Fruit fly (Drosophila melanogaster): ENCODE data around the gene CG17187.

CG17187 gene

DNA sequence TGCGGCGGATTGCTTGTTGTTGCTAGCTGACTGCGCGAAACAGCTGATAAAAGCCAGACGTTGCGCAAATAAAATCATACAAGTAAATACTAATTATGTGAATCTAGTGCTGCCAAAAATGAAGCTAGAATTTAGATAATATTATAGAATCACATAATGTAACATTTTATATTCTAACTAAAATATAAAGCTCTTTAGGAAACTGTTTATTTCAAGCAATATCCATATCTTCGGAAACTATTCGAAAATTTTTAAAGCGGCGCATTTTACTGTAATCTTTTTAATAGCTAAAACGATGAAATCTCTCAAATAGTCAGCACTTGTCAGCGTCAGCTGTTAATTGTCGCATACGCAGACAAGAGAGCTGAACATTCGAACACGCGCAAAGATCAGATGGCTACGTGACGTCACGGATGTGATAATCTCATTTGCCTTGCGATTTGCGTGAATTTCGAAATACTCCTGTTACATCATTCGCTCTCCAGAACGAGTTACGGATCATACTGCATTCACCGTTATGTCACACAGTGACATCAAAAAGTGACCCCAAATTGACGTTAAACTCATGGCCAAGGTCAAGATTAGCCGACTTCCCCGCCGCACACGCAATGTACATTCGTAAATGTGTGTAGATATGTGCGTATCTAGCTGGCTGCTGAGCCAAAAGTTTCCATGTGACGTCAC is 11.5 kb upstream of the CG17187 start:
- TF ChIP-seq insv (optimal IDR thresholded peaks at IDR 0.05): no peak

DNA sequence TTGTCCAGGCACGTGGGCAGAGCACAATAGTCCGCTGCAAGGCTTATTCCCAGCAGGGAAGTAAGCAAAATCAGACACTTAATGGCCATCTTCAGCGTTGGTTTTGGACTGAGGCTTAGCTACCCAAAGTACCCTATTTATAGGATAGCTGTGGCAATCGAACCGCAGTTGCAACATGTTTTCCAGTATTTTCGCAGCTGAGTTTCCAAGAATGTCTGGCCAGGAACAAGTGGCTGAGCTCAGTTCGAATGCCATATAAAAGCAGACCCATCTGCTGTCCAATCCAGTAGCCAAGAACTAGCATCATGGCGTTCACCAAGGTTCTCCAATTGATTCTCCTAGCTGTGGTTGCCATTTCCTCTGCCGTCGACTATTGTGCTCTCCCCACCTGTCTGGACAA is 9.2 kb upstream of the CG17187 start, which contains the start of the genes scpr-B and scpr-A:
Gene scpr-B (minus strand): TSS at position 101 of the 400 bp plus-strand sequence.
Gene scpr-A (plus strand): TSS at position 293 of the 400 bp plus-strand sequence.
- TF ChIP-seq Myc (optimal IDR thresholded peaks at IDR 0.05) (no peak), ttk (optimal IDR thresholded peaks at IDR 0.05) (no peak), psq (optimal IDR thresholded peaks at IDR 0.05) (no peak), insv (optimal IDR thresholded peaks at IDR 0.05) (no peak), Sin3A (optimal IDR thresholded peaks at IDR 0.05) (no peak), h (optimal IDR thresholded peaks at IDR 0.05) (no peak)

DNA sequence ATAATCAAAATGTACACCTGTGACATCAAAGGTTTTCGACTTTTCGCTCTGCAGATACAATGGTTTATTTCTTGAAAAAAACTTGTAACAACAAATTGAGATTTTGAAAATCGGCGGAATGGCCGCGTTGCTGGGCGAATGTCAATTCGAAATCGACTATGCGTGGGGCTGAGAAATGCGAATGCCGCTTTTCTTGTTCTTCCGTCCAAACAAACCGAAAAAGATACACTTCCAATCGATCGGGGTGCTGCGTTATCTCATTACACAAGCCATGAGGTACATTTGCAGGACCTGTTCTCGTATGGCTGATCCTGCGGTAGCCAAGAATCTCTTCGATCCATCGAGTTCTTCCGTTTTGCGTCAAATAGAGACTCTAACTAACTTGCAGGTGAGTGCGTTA is 5.9 kb upstream of the CG17187 start, which contains the start of gene CG31388:
Gene CG31388 (plus strand): TSS at position 218 of the 400 bp plus-strand sequence.
- no peak for TF ChIP-seq Myc (optimal IDR thresholded peaks at IDR 0.05)
- no peak for TF ChIP-seq Sin3A (optimal IDR thresholded peaks at IDR 0.05)
- TF ChIP-seq psq (optimal IDR thresholded peaks at IDR 0.05): no peak
- TF ChIP-seq h (optimal IDR thresholded peaks at IDR 0.05): no peak
- no peak for TF ChIP-seq ttk (optimal IDR thresholded peaks at IDR 0.05)
- TF ChIP-seq insv (optimal IDR thresholded peaks at IDR 0.05): no peak

DNA sequence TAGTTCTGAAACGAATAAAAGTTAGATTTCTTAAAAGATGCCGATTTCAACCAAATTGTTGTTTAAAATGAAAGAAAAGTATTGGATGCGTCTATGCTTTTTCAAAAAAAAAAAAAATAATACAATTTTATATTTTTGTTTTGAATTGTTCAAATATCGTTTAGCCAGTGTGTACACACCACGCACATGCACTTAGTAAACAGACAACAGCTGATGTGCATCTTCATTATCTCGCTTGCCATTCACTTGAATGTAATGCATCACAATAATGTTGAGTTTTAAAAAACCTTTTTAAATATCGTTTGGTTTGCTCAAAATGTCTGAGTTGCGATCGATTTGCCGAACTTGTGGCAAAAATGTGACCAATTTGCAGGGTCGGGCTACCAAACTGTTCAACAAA is 4.4 kb upstream of the CG17187 start, which contains the start of gene CG31441:
Gene CG31441 (plus strand): TSS at position 246 of the 400 bp plus-strand sequence.
- TF ChIP-seq psq (optimal IDR thresholded peaks at IDR 0.05) (no peak), ttk (optimal IDR thresholded peaks at IDR 0.05) (no peak), Sin3A (optimal IDR thresholded peaks at IDR 0.05) (no peak), insv (optimal IDR thresholded peaks at IDR 0.05) (no peak), h (optimal IDR thresholded peaks at IDR 0.05) (no peak), Myc (optimal IDR thresholded peaks at IDR 0.05) (no peak)

DNA sequence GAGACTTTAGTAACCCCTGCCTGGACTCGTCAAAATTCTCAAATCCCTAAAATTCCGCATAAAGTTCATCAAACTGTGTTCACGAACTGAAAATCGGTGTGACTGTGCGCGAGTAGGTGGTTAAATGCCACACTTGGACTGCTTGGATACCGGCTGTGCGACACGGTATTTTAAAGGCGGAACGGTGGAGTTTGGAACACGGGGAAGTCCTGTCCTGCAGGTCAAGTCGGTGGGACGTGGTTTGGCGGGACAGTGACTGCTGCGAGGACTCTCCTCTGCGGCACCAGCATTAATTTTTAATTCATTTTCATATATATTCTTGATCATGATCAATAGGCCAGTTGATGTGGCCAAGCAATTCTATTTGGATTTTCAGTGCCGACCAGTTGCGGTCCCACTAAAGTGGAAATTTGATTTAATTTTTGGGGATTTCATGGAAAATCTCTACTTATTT is 3.3 kb upstream of the CG17187 start, which contains the start of the genes Arfip and CG17721:
Gene Arfip (minus strand): TSS at position 96 of the 454 bp plus-strand sequence.
Gene CG17721 (plus strand): TSS at position 223 of the 454 bp plus-strand sequence.
- TF ChIP-seq psq (optimal IDR thresholded peaks at IDR 0.05) (no peak), insv (optimal IDR thresholded peaks at IDR 0.05) (no peak), h (optimal IDR thresholded peaks at IDR 0.05) (no peak)

DNA sequence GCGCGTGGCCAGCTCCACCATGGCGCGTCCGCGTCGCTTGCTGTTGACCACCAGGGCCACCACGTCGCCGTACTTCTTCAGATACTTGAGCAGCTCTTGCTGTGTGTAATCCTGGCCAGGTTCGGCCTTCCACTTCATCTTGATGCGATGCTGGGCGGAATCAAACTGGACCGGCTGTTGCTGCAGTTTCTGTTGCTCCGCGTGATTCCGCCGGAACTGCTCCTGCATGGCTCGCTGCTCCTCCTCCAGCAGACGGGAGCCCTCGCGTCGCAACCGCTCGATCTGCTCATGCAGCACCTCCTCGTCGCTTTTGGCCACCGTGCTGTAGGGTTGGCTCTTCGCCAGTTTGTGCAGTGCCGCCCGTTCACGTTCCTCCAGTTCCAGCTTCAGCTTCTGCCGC is 642 bp downstream of the CG17187 start:
- peak; percentile 67 for TF ChIP-seq ttk (optimal IDR thresholded peaks at IDR 0.05)
- no peak for TF ChIP-seq psq (optimal IDR thresholded peaks at IDR 0.05)

DNA sequence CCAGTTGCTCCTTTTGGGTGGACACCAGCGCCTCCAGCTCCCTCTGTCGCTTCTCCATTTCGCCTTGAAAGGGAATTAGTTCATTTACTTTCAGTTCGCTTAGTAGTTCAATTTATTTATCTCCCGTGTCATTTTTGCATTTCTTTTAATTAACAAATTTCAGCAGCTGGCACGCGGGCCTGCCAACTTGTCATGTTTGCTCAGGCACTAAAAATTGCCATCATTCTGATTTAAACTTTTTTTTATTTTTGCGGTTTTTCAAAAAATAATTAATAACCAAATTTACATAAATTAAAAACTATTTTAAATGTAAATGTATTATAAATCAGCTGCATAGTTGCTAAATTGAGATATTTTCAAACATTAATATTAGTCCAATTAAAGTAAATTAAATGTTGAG is 1.3 kb downstream of the CG17187 start, which contains the start of gene GCC88:
Gene GCC88 (minus strand): TSS at position 209 of the 400 bp plus-strand sequence.
- TF ChIP-seq h (optimal IDR thresholded peaks at IDR 0.05) (no peak), Myc (optimal IDR thresholded peaks at IDR 0.05) (no peak)

DNA sequence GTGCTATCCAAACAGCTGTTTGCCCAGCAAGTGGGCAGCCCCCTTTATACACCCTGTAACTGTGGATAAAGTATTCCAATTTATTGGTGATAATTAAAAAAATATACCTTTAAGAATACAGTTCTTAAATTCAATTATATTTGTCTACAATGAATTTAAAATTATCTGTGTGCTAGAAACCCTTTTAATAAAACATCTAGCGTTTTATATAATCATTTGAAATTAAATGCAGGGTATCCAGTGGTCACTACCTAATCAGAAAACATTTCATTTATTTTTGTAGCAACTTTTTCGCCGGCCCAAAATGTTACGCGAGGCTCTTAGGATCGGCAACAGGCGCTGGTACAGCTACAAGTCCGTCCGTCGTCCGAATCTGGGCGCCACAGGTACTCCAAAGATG is 5.2 kb downstream of the CG17187 start, which contains the start of gene CG17726:
Gene CG17726 (plus strand): TSS at position 267 of the 400 bp plus-strand sequence.
- no peak for TF ChIP-seq Myc (optimal IDR thresholded peaks at IDR 0.05)

DNA sequence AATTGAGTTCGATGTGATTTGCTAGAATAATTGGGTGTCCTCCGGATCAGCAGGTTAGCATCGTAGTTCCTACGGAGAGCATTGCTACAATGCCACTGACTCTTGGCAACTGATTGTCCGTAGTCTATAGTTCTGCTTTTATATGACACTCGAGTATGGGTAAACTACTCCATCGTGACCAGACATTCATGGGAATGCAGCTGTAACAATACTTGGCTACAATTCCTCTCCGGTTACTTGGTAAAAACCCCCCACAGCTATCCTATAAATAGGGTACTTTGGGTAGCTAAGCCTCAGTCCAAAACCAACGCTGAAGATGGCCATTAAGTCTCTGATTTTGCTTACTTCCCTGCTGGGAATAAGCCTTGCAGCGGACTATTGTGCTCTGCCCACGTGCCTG is 6.5 kb downstream of the CG17187 start, which contains the start of gene scpr-C:
Gene scpr-C (plus strand): TSS at position 301 of the 400 bp plus-strand sequence.
- TF ChIP-seq psq (optimal IDR thresholded peaks at IDR 0.05) (no peak), Sin3A (optimal IDR thresholded peaks at IDR 0.05) (no peak)

DNA sequence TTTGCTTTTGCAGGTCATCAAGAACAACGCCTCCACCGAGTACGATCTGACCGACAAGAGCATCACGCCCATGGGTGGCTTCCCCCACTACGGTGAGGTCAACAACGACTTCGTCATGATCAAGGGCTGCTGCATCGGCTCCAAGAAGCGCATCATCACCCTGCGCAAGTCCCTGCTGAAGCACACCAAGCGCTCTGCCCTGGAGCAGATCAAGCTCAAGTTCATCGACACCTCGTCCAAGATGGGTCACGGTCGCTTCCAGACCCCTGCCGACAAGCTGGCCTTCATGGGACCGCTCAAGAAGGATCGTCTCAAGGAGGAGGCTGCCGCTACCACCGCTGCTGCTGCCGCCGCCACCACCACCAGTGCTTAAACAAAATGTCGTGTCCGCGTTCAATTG is 7.2 kb downstream of the CG17187 start:
- TF ChIP-seq Myc (optimal IDR thresholded peaks at IDR 0.05): no peak
- no peak for TF ChIP-seq psq (optimal IDR thresholded peaks at IDR 0.05)
- TF ChIP-seq Sin3A (optimal IDR thresholded peaks at IDR 0.05): no peak
- no peak for TF ChIP-seq ttk (optimal IDR thresholded peaks at IDR 0.05)
- no peak for TF ChIP-seq insv (optimal IDR thresholded peaks at IDR 0.05)

DNA sequence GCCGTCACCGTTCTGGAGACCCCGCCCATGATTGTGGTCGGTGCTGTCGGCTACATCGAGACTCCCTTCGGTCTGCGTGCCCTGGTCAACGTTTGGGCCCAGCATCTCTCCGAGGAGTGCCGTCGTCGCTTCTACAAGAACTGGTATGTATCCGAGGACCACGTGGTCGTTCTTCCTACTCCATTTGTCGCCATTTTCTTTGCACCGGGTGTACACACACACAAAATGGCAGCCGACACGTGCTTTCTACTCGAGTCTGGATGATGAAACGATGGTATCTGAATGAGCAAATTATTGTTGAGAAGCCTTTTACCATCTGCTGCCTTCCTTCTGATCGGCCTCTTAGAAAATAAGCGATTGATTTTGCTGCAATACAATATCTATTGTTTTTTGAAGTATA is 9.1 kb downstream of the CG17187 start:
- TF ChIP-seq Sin3A (optimal IDR thresholded peaks at IDR 0.05) (no peak), ttk (optimal IDR thresholded peaks at IDR 0.05) (no peak), psq (optimal IDR thresholded peaks at IDR 0.05) (no peak), insv (optimal IDR thresholded peaks at IDR 0.05) (no peak), Myc (optimal IDR thresholded peaks at IDR 0.05) (no peak), h (optimal IDR thresholded peaks at IDR 0.05) (no peak)

DNA sequence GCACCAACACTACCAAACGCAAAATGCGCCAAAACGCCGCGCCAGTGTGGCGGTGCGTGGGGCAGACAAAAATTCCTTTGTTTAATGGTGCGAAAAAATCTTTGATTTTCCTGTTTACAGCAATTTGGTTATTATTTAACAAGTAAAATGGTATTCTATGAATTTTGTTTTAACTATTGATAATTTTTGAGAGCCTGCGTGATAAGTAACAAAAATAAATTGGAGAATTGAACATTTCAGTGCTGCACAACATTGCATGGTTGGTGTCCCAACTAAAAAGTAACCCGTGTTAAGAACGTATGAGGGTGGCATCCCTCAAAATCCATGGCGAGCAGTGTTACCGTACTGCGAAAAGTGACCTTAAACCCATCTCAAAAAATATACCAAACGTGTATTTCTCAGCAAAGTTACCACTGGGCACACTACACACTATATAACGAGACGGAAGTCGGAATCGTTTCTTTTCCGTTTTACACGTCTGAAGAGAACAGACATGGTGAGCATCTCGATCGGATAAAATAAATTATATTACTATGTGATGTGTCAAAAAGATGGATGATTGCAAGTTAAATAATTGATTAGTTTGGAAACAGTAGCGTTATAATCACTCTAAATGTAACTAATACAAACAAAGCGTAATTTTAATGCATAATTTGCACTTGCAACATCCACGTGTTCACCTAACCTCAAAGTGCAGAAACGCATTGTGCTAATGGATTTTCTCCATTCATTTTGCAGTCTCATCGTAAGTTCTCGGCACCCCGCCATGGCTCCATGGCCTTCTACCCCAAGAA is 10.0 kb downstream of the CG17187 start, which contains the start of the genes CG6693 and RpL3:
Gene CG6693 (minus strand): TSS at position 203 of the 794 bp plus-strand sequence.
Gene RpL3 (plus strand): TSS at position 458 of the 794 bp plus-strand sequence.
- TF ChIP-seq Sin3A (optimal IDR thresholded peaks at IDR 0.05): no peak
- TF ChIP-seq ttk (optimal IDR thresholded peaks at IDR 0.05): no peak
- TF ChIP-seq h (optimal IDR thresholded peaks at IDR 0.05): no peak
- TF ChIP-seq psq (optimal IDR thresholded peaks at IDR 0.05): no peak
- no peak for TF ChIP-seq Myc (optimal IDR thresholded peaks at IDR 0.05)
- no peak for TF ChIP-seq insv (optimal IDR thresholded peaks at IDR 0.05)

DNA sequence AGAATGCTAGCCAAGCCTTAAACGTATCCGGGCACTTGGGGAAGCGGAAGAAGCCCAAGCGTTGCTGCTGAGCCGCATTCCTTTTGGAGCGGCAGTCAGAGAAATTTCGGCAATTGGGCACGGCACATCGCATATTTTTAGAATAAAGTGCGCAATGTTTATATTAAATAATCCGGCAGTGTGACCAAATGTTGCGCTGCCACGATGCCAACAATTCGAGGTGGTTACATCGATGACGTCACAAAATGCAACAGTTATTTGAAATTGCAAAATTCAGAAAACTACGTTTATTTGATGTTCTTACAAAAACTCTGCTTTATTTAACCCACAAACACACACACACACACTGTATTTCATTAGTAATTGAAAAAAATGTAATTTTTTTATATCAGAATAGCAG is 11.8 kb downstream of the CG17187 start, which contains the start of gene CG6689:
Gene CG6689 (minus strand): TSS at position 182 of the 400 bp plus-strand sequence.
- no peak for TF ChIP-seq Myc (optimal IDR thresholded peaks at IDR 0.05)
- TF ChIP-seq Sin3A (optimal IDR thresholded peaks at IDR 0.05): no peak

All from Kc167 (cell line).